Worm (Caenorhabditis elegans) whole organism, L4/young adult: ENCODE data around the gene F55B12.2.

ENCODE experiments used
- W03F9.2 ChIP-seq: fragments of 150-350 bp; optimal IDR thresholded peaks from 2 replicates; lab custom pipeline; 2014; ENCODE audit warnings: missing biosample characterization, missing genetic modification characterization
- dao-5 ChIP-seq: sonication (generic microtip); optimal IDR thresholded peaks from 2 replicates; lab custom pipeline; 2016; ENCODE audit warnings: missing genotype, missing genetic modification characterization, moderate library complexity, missing compliant biosample characterization
- him-1 ChIP-seq: sonication (generic microtip); optimal IDR thresholded peaks from 2 replicates; lab custom pipeline; 2016; ENCODE audit warnings: missing genotype, missing genetic modification reagents, missing genetic modification characterization, missing compliant biosample characterization

- TF ChIP-seq W03F9.2 (tag; lab: Kevin White, UChicago): no peak
- no peak for TF ChIP-seq him-1 (tag; lab: Kevin White, UChicago)
- no peak for TF ChIP-seq dao-5 (tag; lab: Kevin White, UChicago)
Measured at ce11 chrV:13808462-13808867, 8.3 kb downstream of the F55B12.2 start.
